Fruit fly (Drosophila melanogaster): ENCODE measurements around the gene CG7560.

The CG7560 gene

dm6 chr3L:11398484-11399088, 26.4 kb upstream of the CG7560 start (continued):
- TF ChIP-seq Fer1 (GFP tag; optimal IDR thresholded peaks at IDR 0.05) = peak; percentile 51
- peak; percentile 54 for TF ChIP-seq slbo (GFP tag; IDR thresholded peaks at IDR 0.05)
- no peak for TF ChIP-seq NC2β (GFP tag; optimal IDR thresholded peaks at IDR 0.05)
- TF ChIP-seq Ets97D (GFP tag; optimal IDR thresholded peaks at IDR 0.05) = no peak
- TF ChIP-seq wdn (GFP tag; IDR thresholded peaks at IDR 0.05) = no peak
- TF ChIP-seq crol (GFP tag; IDR thresholded peaks at IDR 0.05) = no peak
- peak; percentile 30 for TF ChIP-seq CG6254 (GFP tag; optimal IDR thresholded peaks at IDR 0.05)
- TF ChIP-seq CG10321 (GFP tag; IDR thresholded peaks at IDR 0.05) = no peak
- TF ChIP-seq CoRest (tag; optimal IDR thresholded peaks at IDR 0.05) = peak; percentile 74
- no peak for TF ChIP-seq CG7271 (tag; optimal IDR thresholded peaks at IDR 0.05)
- no peak for TF ChIP-seq jumu (GFP tag; optimal IDR thresholded peaks at IDR 0.05)
- TF ChIP-seq otp (GFP tag; IDR thresholded peaks at IDR 0.05) = no peak
- TF ChIP-seq dimm (GFP tag; IDR thresholded peaks at IDR 0.05) = no peak
- no peak for TF ChIP-seq Chrac-16 (GFP tag; optimal IDR thresholded peaks at IDR 0.05)
- no peak for TF ChIP-seq aop (GFP tag; IDR thresholded peaks at IDR 0.05)
- no peak for TF ChIP-seq Mes4 (GFP tag; optimal IDR thresholded peaks at IDR 0.05)
- TF ChIP-seq CG16815 (GFP tag; optimal IDR thresholded peaks at IDR 0.05) = no peak
- peak; percentile 15 for TF ChIP-seq kah (GFP tag; optimal IDR thresholded peaks at IDR 0.05)
- no peak for TF ChIP-seq CG12942 (GFP tag; optimal IDR thresholded peaks at IDR 0.05)
- TF ChIP-seq CG1024 (GFP tag; IDR thresholded peaks at IDR 0.05) = no peak
- TF ChIP-seq CG31224 (GFP tag; IDR thresholded peaks at IDR 0.05) = no peak
- TF ChIP-seq sisA (GFP tag; IDR thresholded peaks at IDR 0.05) = 0 out of 2 replicates have a peak, but pooled peaks have one; percentile 28
- TF ChIP-seq cad (GFP tag; optimal IDR thresholded peaks at IDR 0.05) = no peak
- 0 out of 3 replicates have a peak, but pooled peaks have one; percentile 47 for TF ChIP-seq Dbx (GFP tag; IDR thresholded peaks at IDR 0.05)
- TF ChIP-seq HHEX (GFP tag; optimal IDR thresholded peaks at IDR 0.05) = no peak
- no peak for TF ChIP-seq gt (GFP tag; IDR thresholded peaks at IDR 0.05)
- TF ChIP-seq CG31388 (GFP tag; optimal IDR thresholded peaks at IDR 0.05) = no peak
- no peak for TF ChIP-seq CG10543 (GFP tag; optimal IDR thresholded peaks at IDR 0.05)
- peak; percentile 34 for TF ChIP-seq CG4820 (GFP tag; optimal IDR thresholded peaks at IDR 0.05)
- no peak for TF ChIP-seq CG15479 (GFP tag; optimal IDR thresholded peaks at IDR 0.05)
- TF ChIP-seq CG3065 (GFP tag; optimal IDR thresholded peaks at IDR 0.05) = no peak
- TF ChIP-seq CG12391 (tag; optimal IDR thresholded peaks at IDR 0.05) = peak; percentile 67
- no peak for TF ChIP-seq CG13624 (GFP tag; optimal IDR thresholded peaks at IDR 0.05)
- no peak for TF ChIP-seq Trl (optimal IDR thresholded peaks at IDR 0.05)
- TF ChIP-seq Trl (GFP tag; optimal IDR thresholded peaks at IDR 0.05) = no peak
- TF ChIP-seq sima (GFP tag; optimal IDR thresholded peaks at IDR 0.05) = no peak
- TF ChIP-seq Sox100B (GFP tag; optimal IDR thresholded peaks at IDR 0.05) = peak; percentile 76
- no peak for TF ChIP-seq Side (GFP tag; optimal IDR thresholded peaks at IDR 0.05)
- no peak for TF ChIP-seq stwl (tag; optimal IDR thresholded peaks at IDR 0.05)
- TF ChIP-seq NK7.1 (GFP tag; optimal IDR thresholded peaks at IDR 0.05) = no peak
- TF ChIP-seq CG2129 (GFP tag; IDR thresholded peaks at IDR 0.05; ENCODE audit: partially characterized antibody) = no peak
- TF ChIP-seq Bteb2 (GFP tag; optimal IDR thresholded peaks at IDR 0.05) = no peak
- TF ChIP-seq z (GFP tag; IDR thresholded peaks at IDR 0.05) = no peak
- no peak for TF ChIP-seq CG9797 (GFP tag; optimal IDR thresholded peaks at IDR 0.05)
- TF ChIP-seq Lhr (GFP tag; optimal IDR thresholded peaks at IDR 0.05) = no peak
- no peak for TF ChIP-seq wor (GFP tag; IDR thresholded peaks at IDR 0.05)
- TF ChIP-seq TFAM (GFP tag; optimal IDR thresholded peaks at IDR 0.05) = no peak
- TF ChIP-seq CG18764 (GFP tag; optimal IDR thresholded peaks at IDR 0.05) = peak; percentile 9
- no peak for TF ChIP-seq ERR (GFP tag; optimal IDR thresholded peaks at IDR 0.05)
- peak; percentile 34 for TF ChIP-seq Fer3 (tag; optimal IDR thresholded peaks at IDR 0.05)
- no peak; the same call in 1 of the 2 replicates for TF ChIP-seq CG5953 (GFP tag; IDR thresholded peaks at IDR 0.05)
- no peak for TF ChIP-seq pzg (GFP tag; optimal IDR thresholded peaks at IDR 0.05)
